Worm (Caenorhabditis elegans): ENCODE measurements around the gene prk-1.

The prk-1 gene

DNA sequence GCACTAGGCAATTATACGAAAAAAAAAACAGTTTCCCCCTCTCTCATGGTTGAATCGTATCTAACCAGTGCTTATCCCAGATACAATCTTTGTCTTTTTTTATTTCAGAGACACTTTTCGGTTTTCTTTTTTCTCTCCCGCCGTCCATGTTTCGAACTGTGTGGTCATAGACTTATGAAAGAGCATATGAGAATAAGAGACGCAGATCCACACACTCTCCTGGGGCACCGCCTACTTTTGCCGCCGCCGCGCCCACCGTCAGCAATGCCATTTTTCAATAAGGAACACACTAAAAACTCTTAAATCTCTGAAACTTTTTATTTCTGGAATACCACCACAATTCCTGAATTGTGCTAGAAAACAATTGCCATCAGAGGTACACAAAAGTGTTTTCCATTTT is at the start of gene prk-1:
TSS of gene prk-1 (plus strand) at position 269 of the 400 bp plus-strand sequence.
- TF ChIP-seq elt-2 (tag; optimal IDR thresholded peaks at IDR 0.05) = no peak
- TF ChIP-seq ceh-18 (tag; optimal IDR thresholded peaks at IDR 0.05) = no peak
- TF ChIP-seq unc-3 (GFP tag; conservative IDR thresholded peaks at IDR 0.05) = no peak
- no peak for TF ChIP-seq unc-3 (tag; optimal IDR thresholded peaks at IDR 0.05)
- no peak for TF ChIP-seq tbx-2 (tag; optimal IDR thresholded peaks at IDR 0.05)
- no peak for TF ChIP-seq che-1 (tag; optimal IDR thresholded peaks at IDR 0.05)

DNA sequence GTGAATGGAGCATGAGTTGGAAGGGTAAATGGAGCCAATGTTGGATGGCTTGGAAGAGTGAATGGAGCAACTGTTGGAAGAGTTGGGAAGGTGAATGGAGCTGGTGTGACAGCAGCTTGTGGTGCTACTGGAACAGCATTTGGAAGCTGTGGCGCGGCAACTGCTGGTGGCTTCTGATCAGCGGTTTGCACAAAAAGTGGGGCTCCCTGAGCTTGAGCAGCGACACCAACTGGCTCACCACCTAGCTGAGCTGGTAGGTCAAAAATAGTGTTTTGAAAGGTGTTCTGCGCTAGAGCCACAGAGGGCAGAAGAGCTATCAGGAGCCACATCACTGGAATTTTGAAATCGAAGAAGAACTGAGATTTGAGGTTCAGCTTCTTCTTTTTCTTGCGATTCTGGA is 44.6 kb upstream of the prk-1 start:
- no peak for TF ChIP-seq dmd-4 (tag; optimal IDR thresholded peaks at IDR 0.05; ENCODE audit: borderline replicate concordance)
- TF ChIP-seq ceh-14 (tag; optimal IDR thresholded peaks at IDR 0.05) = no peak
- no peak for TF ChIP-seq ztf-16 (tag; optimal IDR thresholded peaks at IDR 0.05)
- no peak for TF ChIP-seq T23F11.4 (GFP tag; optimal IDR thresholded peaks at IDR 0.05)
- TF ChIP-seq pat-9 (tag; optimal IDR thresholded peaks at IDR 0.05) = no peak
- TF ChIP-seq fkh-6 (tag; optimal IDR thresholded peaks at IDR 0.05) = no peak
- no peak for TF ChIP-seq ceh-31 (tag; optimal IDR thresholded peaks at IDR 0.05)
- no peak for TF ChIP-seq fkh-10 (GFP tag; optimal IDR thresholded peaks at IDR 0.05)
- no peak for TF ChIP-seq pag-3 (tag; optimal IDR thresholded peaks at IDR 0.05; ENCODE audit: borderline replicate concordance)
- no peak for TF ChIP-seq tbx-2 (tag; optimal IDR thresholded peaks at IDR 0.05)

DNA sequence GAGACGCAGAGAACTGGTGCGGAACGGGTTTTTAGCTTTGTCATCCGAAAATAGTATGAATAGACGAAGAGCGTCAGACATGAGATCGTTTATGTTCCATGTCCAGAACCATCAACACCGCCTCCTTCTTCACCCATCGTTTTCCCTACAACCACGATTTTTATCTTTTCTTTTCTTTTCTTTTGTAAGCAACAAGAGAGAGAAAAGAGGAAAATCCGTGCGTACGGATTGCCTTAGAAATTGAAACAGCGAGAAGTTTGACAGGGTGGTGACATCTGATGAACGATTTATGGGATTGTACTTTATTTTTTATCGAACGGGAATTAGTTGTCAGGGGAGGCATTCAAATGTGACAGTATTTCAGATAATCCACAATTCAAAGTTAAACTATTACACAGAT is 44.2 kb upstream of the prk-1 start, which contains the start of gene abu-13:
TSS of gene abu-13 (minus strand) at position 152 of the 400 bp plus-strand sequence.
- TF ChIP-seq unc-86 (tag; optimal IDR thresholded peaks at IDR 0.05) (no peak), ztf-16 (tag; optimal IDR thresholded peaks at IDR 0.05) (no peak), ceh-22 (tag; optimal IDR thresholded peaks at IDR 0.05) (no peak)

DNA sequence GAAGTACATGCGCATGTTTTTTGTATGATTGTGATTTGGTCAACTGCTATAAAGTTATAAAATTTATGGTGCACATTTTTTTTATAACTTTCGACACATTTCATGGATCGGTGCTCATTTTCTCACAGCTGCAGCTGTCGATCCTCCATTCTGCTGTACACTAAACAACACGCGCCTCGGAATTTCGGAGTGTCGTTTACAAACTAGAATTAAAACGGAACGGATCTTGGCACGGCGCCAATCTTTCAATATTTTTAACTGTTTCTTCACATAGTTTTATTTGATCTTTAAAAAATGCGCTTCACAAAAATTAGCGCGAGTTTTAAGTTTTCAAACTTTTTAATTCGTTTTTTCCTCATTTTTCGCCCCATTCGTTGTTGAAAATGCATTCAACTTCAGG is 43.6 kb upstream of the prk-1 start, which contains the start of gene let-711:
TSS of gene let-711 (plus strand) at position 337 of the 400 bp plus-strand sequence.
- TF ChIP-seq nhr-232 (tag; optimal IDR thresholded peaks at IDR 0.05) (no peak), ceh-24 (tag; optimal IDR thresholded peaks at IDR 0.05) (no peak), ets-4 (tag; optimal IDR thresholded peaks at IDR 0.05) (no peak), pqm-1 (tag; optimal IDR thresholded peaks at IDR 0.05) (no peak), eyg-1 (tag; optimal IDR thresholded peaks at IDR 0.05) (no peak)

DNA sequence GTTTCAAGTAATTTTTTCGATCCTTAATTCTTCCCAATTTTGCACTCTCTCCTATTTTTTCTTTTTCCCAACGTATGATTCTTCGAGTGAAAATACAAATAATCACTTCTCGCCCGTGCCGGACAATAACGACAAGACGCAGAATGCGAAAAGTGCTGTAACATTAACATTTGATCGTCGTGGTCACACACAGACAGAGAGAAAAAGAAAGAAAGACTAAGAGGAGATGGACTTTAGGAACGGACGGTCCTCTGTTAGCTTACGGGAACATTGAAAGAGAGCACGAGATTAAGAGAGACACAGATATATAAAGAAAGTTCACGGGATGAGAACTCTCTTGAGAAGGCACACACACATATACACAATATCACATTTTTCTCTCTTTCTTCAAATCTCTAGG is 42.1 kb upstream of the prk-1 start:
- TF ChIP-seq nfya-1 (tag; optimal IDR thresholded peaks at IDR 0.05) = peak; percentile 28
- TF ChIP-seq tbx-2 (tag; optimal IDR thresholded peaks at IDR 0.05) = peak; percentile 33
- no peak for TF ChIP-seq gmeb-2 (tag; optimal IDR thresholded peaks at IDR 0.05)
- TF ChIP-seq ref-2 (tag; optimal IDR thresholded peaks at IDR 0.05) = no peak
- peak; percentile 64 for TF ChIP-seq hlh-30 (tag; optimal IDR thresholded peaks at IDR 0.05; ENCODE audit: insufficient read depth)
- TF ChIP-seq pax-1 (tag; optimal IDR thresholded peaks at IDR 0.05) = peak; percentile 31
- peak; percentile 57 for TF ChIP-seq unc-55 (GFP tag; optimal IDR thresholded peaks at IDR 0.05)
- no peak for TF ChIP-seq unc-86 (tag; optimal IDR thresholded peaks at IDR 0.05)
- no peak for TF ChIP-seq dve-1 (tag; optimal IDR thresholded peaks at IDR 0.05)

DNA sequence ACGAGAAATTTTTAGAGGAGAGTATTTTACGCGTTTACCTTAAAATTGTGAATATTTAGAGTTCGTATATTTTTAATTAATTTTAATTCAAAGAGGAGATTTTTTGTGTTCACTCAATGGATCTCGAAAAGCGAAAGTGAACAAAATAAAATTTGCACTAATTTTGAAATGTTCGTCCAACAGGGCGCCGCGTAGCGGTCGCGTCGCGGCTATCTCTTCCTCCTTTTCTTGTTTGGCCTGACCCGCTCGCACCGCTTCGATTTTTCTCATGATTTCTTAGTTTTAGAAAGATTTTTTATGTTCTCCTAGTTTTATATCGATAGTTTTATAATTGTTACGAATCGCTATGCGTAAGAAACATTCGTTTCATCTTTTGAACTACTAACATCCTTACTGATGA is 38.5 kb upstream of the prk-1 start:
- no peak for TF ChIP-seq fkh-6 (tag; optimal IDR thresholded peaks at IDR 0.05)
- TF ChIP-seq ceh-48 (tag; optimal IDR thresholded peaks at IDR 0.05) = peak; percentile 45
- TF ChIP-seq C08G9.2 (tag; optimal IDR thresholded peaks at IDR 0.05) = no peak
- TF ChIP-seq ceh-31 (tag; optimal IDR thresholded peaks at IDR 0.05) = peak; percentile 17
- no peak for TF ChIP-seq sox-4 (tag; optimal IDR thresholded peaks at IDR 0.05)
- peak; percentile 16 for TF ChIP-seq unc-42 (tag; optimal IDR thresholded peaks at IDR 0.05)
- no peak for TF ChIP-seq ceh-30 (tag; optimal IDR thresholded peaks at IDR 0.05)
- peak; percentile 20 for TF ChIP-seq ref-2 (tag; optimal IDR thresholded peaks at IDR 0.05)
- TF ChIP-seq dmd-4 (tag; optimal IDR thresholded peaks at IDR 0.05; ENCODE audit: borderline replicate concordance) = no peak

Measured in whole organism, late embryonic.